Fruit fly (Drosophila melanogaster): ENCODE results near the gene RecQ5.

Gene RecQ5

dm6 chr3L:14678097-14678679 lies 46.3 kb upstream of the RecQ5 start, which contains the start of gene CG4914 (continued):
- TF ChIP-seq CG4730 (GFP tag; IDR thresholded peaks at IDR 0.05) (peak; percentile 54), E2f2 (GFP tag; IDR thresholded peaks at IDR 0.05) (no peak; the same call in 1 of the 2 replicates), Sry-δ (GFP tag; optimal IDR thresholded peaks at IDR 0.05) (no peak), C15 (GFP tag; IDR thresholded peaks at IDR 0.05) (no peak), sr (GFP tag; IDR thresholded peaks at IDR 0.05) (no peak), dpn (GFP tag; optimal IDR thresholded peaks at IDR 0.05) (peak in 1 of 2 experiments; percentile 63), CG1832 (GFP tag; optimal IDR thresholded peaks at IDR 0.05) (no peak), bab2 (GFP tag; optimal IDR thresholded peaks at IDR 0.05) (no peak), grau (tag; optimal IDR thresholded peaks at IDR 0.05) (peak; percentile 86), gem (tag; optimal IDR thresholded peaks at IDR 0.05) (peak; percentile 94), HmgZ (tag; optimal IDR thresholded peaks at IDR 0.05) (peak; percentile 15), Nf-YB (GFP tag; optimal IDR thresholded peaks at IDR 0.05) (peak; percentile 70), CG30403 (GFP tag; optimal IDR thresholded peaks at IDR 0.05) (peak; percentile 87), CG16813 (GFP tag; IDR thresholded peaks at IDR 0.05; ENCODE audit: partially characterized antibody) (0 out of 3 replicates have a peak, but pooled peaks have one; percentile 30), ac (GFP tag; optimal IDR thresholded peaks at IDR 0.05) (no peak), CG14965 (GFP tag; optimal IDR thresholded peaks at IDR 0.05; ENCODE audit: borderline replicate concordance) (no peak), slbo (GFP tag; IDR thresholded peaks at IDR 0.05) (peak; percentile 54), dysf (GFP tag; IDR thresholded peaks at IDR 0.05) (peak; percentile 66), Stat92E (GFP tag; optimal IDR thresholded peaks at IDR 0.05) (peak in 1 of 3 experiments; percentile 61), B-H1 (GFP tag; IDR thresholded peaks at IDR 0.05) (peak; percentile 20; the same call in 1 of the 3 replicates), seq (GFP tag; IDR thresholded peaks at IDR 0.05) (no peak), Atf3 (GFP tag; optimal IDR thresholded peaks at IDR 0.05) (no peak), insv (GFP tag; optimal IDR thresholded peaks at IDR 0.05) (no peak), klu (GFP tag; IDR thresholded peaks at IDR 0.05) (0 out of 2 replicates have a peak, but pooled peaks have one; percentile 52), crp (GFP tag; optimal IDR thresholded peaks at IDR 0.05) (peak in 1 of 2 experiments; percentile 5), Gsc (GFP tag; IDR thresholded peaks at IDR 0.05) (no peak), CG17802 (tag; optimal IDR thresholded peaks at IDR 0.05) (peak; percentile 44), inv (GFP tag; IDR thresholded peaks at IDR 0.05; ENCODE audit: partially characterized antibody) (no peak), CG2129 (GFP tag; IDR thresholded peaks at IDR 0.05; ENCODE audit: partially characterized antibody) (no peak), CG1529 (GFP tag; optimal IDR thresholded peaks at IDR 0.05) (peak; percentile 70), rib (GFP tag; IDR thresholded peaks at IDR 0.05) (no peak), Taf1 (GFP tag; IDR thresholded peaks at IDR 0.05) (no peak), Sry-β (GFP tag; optimal IDR thresholded peaks at IDR 0.05) (peak; percentile 14), jing (GFP tag; optimal IDR thresholded peaks at IDR 0.05) (peak; percentile 31), CG15269 (tag; optimal IDR thresholded peaks at IDR 0.05) (peak; percentile 76), zfh1 (GFP tag; IDR thresholded peaks at IDR 0.05) (peak; percentile 79), amos (GFP tag; IDR thresholded peaks at IDR 0.05; ENCODE audit: partially characterized antibody) (no peak), CG12391 (tag; optimal IDR thresholded peaks at IDR 0.05) (peak; percentile 89), CG6683 (GFP tag; optimal IDR thresholded peaks at IDR 0.05) (peak; percentile 34), CG8765 (GFP tag; IDR thresholded peaks at IDR 0.05) (peak; percentile 26; the same call in 1 of the 2 replicates), CG11398 (GFP tag; optimal IDR thresholded peaks at IDR 0.05) (no peak), HHEX (GFP tag; optimal IDR thresholded peaks at IDR 0.05) (peak; percentile 55), CG11695 (GFP tag; IDR thresholded peaks at IDR 0.05) (peak; percentile 66), CG9437 (GFP tag; optimal IDR thresholded peaks at IDR 0.05) (peak; percentile 78), CG6689 (GFP tag; IDR thresholded peaks at IDR 0.05) (peak; percentile 77), Lpt (GFP tag; optimal IDR thresholded peaks at IDR 0.05) (no peak), D19B (GFP tag; optimal IDR thresholded peaks at IDR 0.05) (no peak), mirr (GFP tag; optimal IDR thresholded peaks at IDR 0.05) (no peak), ttk (GFP tag; IDR thresholded peaks at IDR 0.05) (peak; percentile 53), tgo (GFP tag; IDR thresholded peaks at IDR 0.05) (no peak; the same call in 1 of the 3 replicates)
